Worm (Caenorhabditis elegans) whole organism, L2 larva: Measurements from ENCODE around the gene ran-3.

Experiments
- C34F6.9 ChIP-seq: fragments of 150-350 bp; optimal IDR thresholded peaks from 2 replicates; lab custom pipeline; 2014; ENCODE audit warnings: missing biosample characterization, missing genetic modification characterization
- F13H6.1 ChIP-seq: sonication (generic microtip); optimal IDR thresholded peaks from 2 replicates; lab custom pipeline; 2016; ENCODE audit warnings: missing genetic modification characterization, missing compliant biosample characterization
- R02D3.7 ChIP-seq: fragments of 150-350 bp; optimal IDR thresholded peaks from 2 replicates; lab custom pipeline; 2014; ENCODE audit warnings: missing biosample characterization, missing genetic modification characterization
- ZK546.5 ChIP-seq: sonication (generic microtip); optimal IDR thresholded peaks from 2 replicates; lab custom pipeline; 2017; ENCODE audit warnings: missing biosample characterization, missing genetic modification characterization
- alr-1 ChIP-seq: fragments of 150-350 bp; optimal IDR thresholded peaks from 2 replicates; lab custom pipeline; 2014; ENCODE audit warnings: missing biosample characterization, missing genetic modification characterization
- aly-2 ChIP-seq: fragments of 150-350 bp; optimal IDR thresholded peaks from 2 replicates; lab custom pipeline; 2014; ENCODE audit warnings: missing biosample characterization, missing genetic modification characterization
- ama-1 ChIP-seq: fragments of 150-350 bp; optimal IDR thresholded peaks from 2 replicates; lab custom pipeline; 2018; ENCODE audit warnings: inconsistent platforms
- blmp-1 ChIP-seq: sonication (generic microtip); optimal IDR thresholded peaks from 2 replicates; lab custom pipeline; 2017; ENCODE audit warnings: missing genetic modification characterization, mild to moderate bottlenecking, missing compliant biosample characterization, antibody characterized with exemption, moderate library complexity; ENCODE audit not compliant: insufficient read depth
- ceh-82 ChIP-seq: fragments of 150-350 bp; optimal IDR thresholded peaks from 2 replicates; lab custom pipeline; 2014; ENCODE audit warnings: missing biosample characterization, missing genetic modification characterization
- crh-2 ChIP-seq: sonication (generic microtip); optimal IDR thresholded peaks from 2 replicates; lab custom pipeline; 2017; ENCODE audit warnings: missing biosample characterization, missing genetic modification characterization
- egl-27 ChIP-seq: sonication (generic microtip); optimal IDR thresholded peaks from 3 replicates; lab custom pipeline; 2017; ENCODE audit warnings: missing biosample characterization, missing genetic modification reagents, missing genetic modification characterization
- elt-1 ChIP-seq: fragments of 150-350 bp; optimal IDR thresholded peaks from 2 replicates; lab custom pipeline; 2014; ENCODE audit warnings: missing biosample characterization, missing genetic modification characterization
- gmeb-1 ChIP-seq: fragments of 150-350 bp; optimal IDR thresholded peaks from 2 replicates; lab custom pipeline; 2014; ENCODE audit warnings: missing biosample characterization, missing genetic modification characterization
- lin-11 ChIP-seq: fragments of 150-350 bp; sonication (generic microtip); optimal IDR thresholded peaks from 2 replicates; lab custom pipeline; 2014; ENCODE audit warnings: missing biosample characterization, missing genetic modification characterization, inconsistent platforms, mixed read lengths
- lin-39 ChIP-seq: fragments of 150-350 bp; optimal IDR thresholded peaks from 2 replicates; lab custom pipeline; 2014; ENCODE audit warnings: missing biosample characterization, missing genetic modification reagents, missing genetic modification characterization
- lsy-2 ChIP-seq, 2 experiments: fragments of 150-350 bp in 1 of 2; sonication (generic microtip) in 1 of 2; optimal IDR thresholded peaks; 2 replicates each; lab custom pipeline; 2014 to 2017; ENCODE audit warnings: missing biosample characterization in 2 of 2, missing genetic modification characterization in 2 of 2
- mab-5 ChIP-seq: fragments of 150-350 bp; optimal IDR thresholded peaks from 2 replicates; lab custom pipeline; 2014; ENCODE audit warnings: missing biosample characterization, missing genetic modification characterization
- nhr-10 ChIP-seq: sonication (generic microtip); optimal IDR thresholded peaks from 2 replicates; lab custom pipeline; 2017; ENCODE audit warnings: missing biosample characterization, missing genetic modification characterization
- nhr-11 ChIP-seq: fragments of 150-350 bp; optimal IDR thresholded peaks from 2 replicates; lab custom pipeline; 2014; ENCODE audit warnings: missing biosample characterization, missing genetic modification characterization
- nhr-12 ChIP-seq: fragments of 150-350 bp; optimal IDR thresholded peaks from 2 replicates; lab custom pipeline; 2014; ENCODE audit warnings: missing biosample characterization, missing genetic modification characterization
- nhr-21 ChIP-seq: fragments of 150-350 bp; optimal IDR thresholded peaks from 2 replicates; lab custom pipeline; 2014; ENCODE audit warnings: missing biosample characterization, missing genetic modification characterization
- nhr-23 ChIP-seq: fragments of 150-350 bp; optimal IDR thresholded peaks from 2 replicates; lab custom pipeline; 2014; ENCODE audit warnings: missing biosample characterization, missing genetic modification reagents, missing genetic modification characterization
- nhr-237 ChIP-seq: fragments of 150-350 bp; optimal IDR thresholded peaks from 2 replicates; lab custom pipeline; 2014; ENCODE audit warnings: missing biosample characterization, missing genetic modification characterization
- nhr-25 ChIP-seq: fragments of 150-350 bp; sonication (generic microtip); optimal IDR thresholded peaks from 3 replicates; lab custom pipeline; 2014; ENCODE audit warnings: missing biosample characterization, missing genetic modification characterization
- peb-1 ChIP-seq: fragments of 150-350 bp; optimal IDR thresholded peaks from 2 replicates; lab custom pipeline; 2014; ENCODE audit warnings: missing biosample characterization, missing genetic modification characterization
- sma-3 ChIP-seq: sonication (generic microtip); optimal IDR thresholded peaks from 2 replicates; lab custom pipeline; 2016; ENCODE audit warnings: missing genetic modification reagents, missing genetic modification characterization, missing compliant biosample characterization
- sma-9 ChIP-seq, 2 experiments: fragments of 150-350 bp in 1 of 2; sonication (generic microtip) in 1 of 2; optimal IDR thresholded peaks; 2 replicates each; lab custom pipeline; 2014 to 2016; ENCODE audit warnings: missing genetic modification characterization in 2 of 2, mild to moderate bottlenecking in 1 of 2, missing biosample characterization in 1 of 2, missing compliant biosample characterization in 1 of 2, missing genetic modification reagents in 1 of 2, moderate library complexity in 1 of 2
- snpc-4 ChIP-seq: fragments of 150-350 bp; optimal IDR thresholded peaks from 2 replicates; lab custom pipeline; 2014; ENCODE audit warnings: missing biosample characterization, missing genetic modification characterization
- unc-39 ChIP-seq: fragments of 150-350 bp; optimal IDR thresholded peaks from 2 replicates; lab custom pipeline; 2014; ENCODE audit warnings: missing biosample characterization, missing genetic modification characterization
- unc-62 ChIP-seq: fragments of 150-350 bp; optimal IDR thresholded peaks from 2 replicates; lab custom pipeline; 2014; ENCODE audit warnings: missing biosample characterization, missing genetic modification reagents, missing genetic modification characterization
- zag-1 ChIP-seq: fragments of 150-350 bp; optimal IDR thresholded peaks from 2 replicates; lab custom pipeline; 2014; ENCODE audit warnings: missing biosample characterization, missing genetic modification characterization

Gene ran-3

DNA sequence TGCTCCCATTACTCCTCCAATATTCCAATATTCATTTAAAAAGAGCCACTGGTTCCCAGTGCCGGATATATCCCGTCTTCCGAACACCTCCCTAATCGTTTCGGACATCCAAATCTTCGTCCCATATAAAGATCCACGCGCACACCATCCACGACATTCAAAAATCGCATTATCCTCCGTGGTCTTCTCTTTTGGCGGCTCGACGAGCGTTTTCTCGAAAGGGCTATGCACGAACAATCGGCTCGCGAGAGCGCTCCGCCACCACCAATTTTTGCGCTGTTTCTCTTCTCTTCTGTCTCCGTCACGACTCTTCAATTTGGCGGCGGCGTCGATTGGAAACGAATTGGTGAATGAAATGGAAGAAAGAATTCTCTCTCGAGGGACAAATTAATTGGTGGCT, 28.4 kb upstream of the ran-3 start:
- TF ChIP-seq unc-39 (tag; lab: Kevin White, UChicago), result no peak
- TF ChIP-seq aly-2, result no peak
- no peak for TF ChIP-seq snpc-4 (tag; lab: Kevin White, UChicago)
- TF ChIP-seq, all 48 proteins: peak for 0

DNA sequence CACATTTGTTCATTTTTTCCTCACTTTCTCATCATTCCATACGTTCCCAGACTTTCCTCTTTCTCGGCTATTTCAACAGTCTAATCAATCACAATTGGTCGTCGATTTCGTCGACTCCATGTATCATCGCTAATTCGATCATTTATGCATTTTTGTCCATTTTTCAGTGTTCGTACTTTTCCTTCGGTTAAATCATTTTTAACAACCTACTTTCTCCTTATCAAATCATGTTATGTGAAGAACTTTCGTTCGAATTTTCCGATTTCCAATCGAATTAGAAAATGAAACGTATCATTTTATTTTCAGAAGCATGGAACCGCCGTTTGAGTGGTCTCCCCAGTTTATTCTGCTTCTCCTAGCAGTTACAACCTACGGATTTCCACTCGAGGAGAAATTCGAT, 21.5 kb upstream of the ran-3 start, which contains the start of gene eff-1:
Gene eff-1, plus strand, starts transcription at position 301 of the 400 bp plus-strand sequence.
- TF ChIP-seq F13H6.1 (tag; lab: Kevin White, UChicago) (no peak), unc-62 (no peak), alr-1 (no peak), R02D3.7 (tag; lab: Kevin White, UChicago) (no peak), mab-5 (tag; lab: Kevin White, UChicago) (no peak), C34F6.9 (no peak), sma-9 (GFP tag; optimal IDR thresholded peaks at IDR 0.05; lab: Kevin White, UChicago) (no peak), sma-9 (tag; optimal IDR thresholded peaks at IDR 0.05; lab: Kevin White, UChicago) (no peak), lin-11 (no peak), nhr-11 (no peak)
- TF ChIP-seq, all 48 proteins: peak for 0

DNA sequence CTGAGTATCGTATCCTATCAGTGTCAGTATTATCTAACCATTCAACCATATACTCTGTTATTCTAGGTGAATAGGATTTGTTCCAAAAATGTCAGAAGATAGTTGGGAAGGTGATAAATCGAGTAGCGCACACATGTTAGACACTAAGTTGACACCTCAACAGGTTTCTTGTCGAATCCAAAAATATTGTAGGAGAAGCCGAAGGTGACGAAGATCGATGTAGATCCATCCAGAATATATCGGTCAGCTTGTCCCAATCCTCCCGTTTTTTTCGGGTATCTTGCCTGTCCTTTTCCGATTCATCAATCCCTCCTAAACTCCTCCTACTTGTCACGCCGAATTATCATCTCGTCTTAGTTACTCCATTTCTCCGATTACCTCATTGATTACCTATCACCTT, 20.8 kb upstream of the ran-3 start:
- TF ChIP-seq elt-1 (tag; lab: Kevin White, UChicago) (no peak), gmeb-1 (tag; lab: Kevin White, UChicago) (no peak), ama-1 (no peak), aly-2 (no peak), nhr-21 (tag; lab: Kevin White, UChicago) (peak; percentile 50), alr-1 (no peak)

DNA sequence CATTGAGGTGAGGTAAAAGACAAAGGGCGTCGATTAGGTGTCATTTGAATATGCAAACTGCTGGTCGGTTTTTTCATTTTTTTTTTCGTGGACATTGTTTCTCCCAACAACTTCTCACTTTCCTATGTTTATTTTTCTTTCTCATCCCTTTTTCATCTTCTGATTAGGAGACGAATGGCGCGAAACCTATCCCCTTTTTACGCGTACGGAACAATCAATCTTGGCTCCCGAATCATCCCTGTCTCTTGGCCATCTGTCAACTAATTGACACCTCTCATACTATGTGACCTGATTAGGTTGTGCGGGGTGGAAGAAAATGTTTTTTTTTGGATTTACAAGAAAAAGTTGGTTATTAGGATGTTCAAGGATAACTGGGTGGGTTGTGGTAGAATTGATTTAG, 20.0 kb upstream of the ran-3 start:
- no peak for TF ChIP-seq ama-1
- TF ChIP-seq sma-3, result no peak
- no peak for TF ChIP-seq alr-1
- TF ChIP-seq crh-2, result no peak
- no peak for TF ChIP-seq nhr-12 (tag; lab: Kevin White, UChicago)
- TF ChIP-seq blmp-1 (tag; lab: Kevin White, UChicago), result no peak
- no peak for TF ChIP-seq lsy-2 (tag; optimal IDR thresholded peaks at IDR 0.05; lab: Kevin White, UChicago)
- no peak for TF ChIP-seq nhr-237 (tag; lab: Kevin White, UChicago)
- no peak for TF ChIP-seq peb-1 (tag; lab: Kevin White, UChicago)
- TF ChIP-seq nhr-10 (tag; lab: Kevin White, UChicago), result no peak
- TF ChIP-seq, all 48 proteins: peak for 0

DNA sequence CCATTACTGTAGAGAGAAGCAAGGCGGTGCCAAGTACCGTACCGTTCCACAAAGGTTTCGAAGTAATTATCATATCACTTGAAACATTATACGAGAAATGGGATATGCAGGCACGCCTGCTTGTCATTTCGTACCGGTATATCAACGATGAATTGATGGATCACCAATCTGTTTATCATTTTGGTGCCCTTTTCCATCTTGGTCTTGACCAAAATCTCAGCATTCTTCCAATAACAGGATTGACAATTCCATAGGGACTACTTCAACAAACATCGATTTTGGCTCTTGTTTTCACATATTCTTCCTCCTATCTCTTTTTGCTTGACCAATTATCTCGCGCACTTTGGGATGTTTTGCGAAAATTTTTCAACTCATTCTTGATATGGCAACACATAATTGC, 14.3 kb upstream of the ran-3 start:
- TF ChIP-seq aly-2 (no peak), alr-1 (no peak), zag-1 (tag; lab: Kevin White, UChicago) (no peak), mab-5 (tag; lab: Kevin White, UChicago) (no peak), ceh-82 (tag; lab: Kevin White, UChicago) (no peak), ZK546.5 (tag; lab: Kevin White, UChicago) (no peak), nhr-25 (tag; lab: Kevin White, UChicago) (no peak), snpc-4 (tag; lab: Kevin White, UChicago) (no peak), sma-9 (GFP tag; optimal IDR thresholded peaks at IDR 0.05; lab: Kevin White, UChicago) (no peak), sma-9 (tag; optimal IDR thresholded peaks at IDR 0.05; lab: Kevin White, UChicago) (no peak), nhr-23 (tag; lab: Kevin White, UChicago) (no peak), egl-27 (no peak), crh-2 (no peak)

DNA sequence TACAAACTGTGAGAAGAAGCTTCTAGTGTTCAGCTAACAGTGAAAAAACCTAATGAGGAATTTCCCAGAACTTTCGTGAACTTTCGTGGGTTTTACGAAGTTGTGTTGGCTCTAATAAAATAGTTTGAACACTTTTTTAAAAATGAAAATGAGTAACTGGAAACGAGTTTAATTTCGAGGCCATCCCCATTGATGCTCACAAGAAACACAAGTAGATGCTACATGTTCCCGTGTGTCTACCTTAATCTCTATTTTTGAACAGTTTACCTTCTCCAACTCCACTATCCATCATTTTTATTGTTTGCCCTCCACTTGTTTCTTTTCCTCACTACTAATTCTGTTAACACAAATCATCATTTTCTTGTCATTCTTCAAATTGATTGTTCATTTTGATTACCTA, 8.8 kb upstream of the ran-3 start, which contains the start of gene C26D10.7:
Gene C26D10.7, plus strand, starts transcription at position 301 of the 400 bp plus-strand sequence.
- TF ChIP-seq mab-5 (tag; lab: Kevin White, UChicago) (no peak), lin-39 (tag; lab: Kevin White, UChicago) (no peak), unc-39 (tag; lab: Kevin White, UChicago) (no peak), nhr-21 (tag; lab: Kevin White, UChicago) (no peak), nhr-11 (no peak), sma-9 (GFP tag; optimal IDR thresholded peaks at IDR 0.05; lab: Kevin White, UChicago) (no peak), sma-9 (tag; optimal IDR thresholded peaks at IDR 0.05; lab: Kevin White, UChicago) (no peak), C34F6.9 (no peak), nhr-23 (tag; lab: Kevin White, UChicago) (no peak), zag-1 (tag; lab: Kevin White, UChicago) (no peak), gmeb-1 (tag; lab: Kevin White, UChicago) (no peak)
